Fruit fly (Drosophila melanogaster) Kc167 (cell line): ENCODE data around the gene Dup99B.

ENCODE experiments used
- Myc ChIP-seq: fragments of >200 bp; optimal IDR thresholded peaks from 2 replicates; lab custom pipeline; 2017; ENCODE audit warnings: missing external identifiers
- Sin3A ChIP-seq: fragments of >200 bp; optimal IDR thresholded peaks from 2 replicates; lab custom pipeline; 2018; ENCODE audit warnings: missing external identifiers
- h ChIP-seq: fragments of >200 bp; optimal IDR thresholded peaks from 3 replicates; lab custom pipeline; 2018; ENCODE audit warnings: missing external identifiers
- insv ChIP-seq: fragments of >200 bp; optimal IDR thresholded peaks from 3 replicates; lab custom pipeline; 2018; ENCODE audit warnings: missing external identifiers
- psq ChIP-seq: fragments of >200 bp; optimal IDR thresholded peaks from 2 replicates; lab custom pipeline; 2017; ENCODE audit warnings: missing external identifiers

dm6 chr3R:29745056-29745455 is 29.9 kb upstream of the Dup99B start, which contains the start of the genes Wdr24 and IntS11:
- TF ChIP-seq h (lab: Kevin White, UChicago) (no peak), insv (no peak), Myc (no peak), Sin3A (lab: Kevin White, UChicago) (no peak), psq (no peak)
